Fruit fly (Drosophila melanogaster) whole organism, prepupa: Measurements from ENCODE around the gene Alp11.

ENCODE experiments used
- CG10669 ChIP-seq: fragments of 200-800 bp; sonication (Bioruptor generic); optimal IDR thresholded peaks from 3 replicates; lab custom pipeline; 2018; ENCODE audit warnings: missing biosample characterization, mild to moderate bottlenecking, missing genetic modification characterization, moderate library complexity
- CG11294 ChIP-seq: fragments of 200-800 bp; sonication (Bioruptor generic); IDR thresholded peaks from 2 replicates; pipeline ENCODE4 v1.3.6; 2022; ENCODE audit warnings: missing biosample characterization, missing genetic modification characterization
- CG11902 ChIP-seq: fragments of 200-800 bp; sonication (Bioruptor generic); optimal IDR thresholded peaks from 3 replicates; lab custom pipeline; 2016; ENCODE audit warnings: missing biosample characterization, missing genetic modification characterization
- CG15336 ChIP-seq: fragments of 200-800 bp; sonication (Bioruptor generic); IDR thresholded peaks from 2 replicates; pipeline ENCODE4 v1.3.6; 2022; ENCODE audit warnings: missing biosample characterization, missing genetic modification characterization
- CG1621 ChIP-seq: fragments of 200-800 bp; sonication (Bioruptor generic); optimal IDR thresholded peaks from 3 replicates; lab custom pipeline; 2018; ENCODE audit warnings: missing biosample characterization, mild to moderate bottlenecking, missing genetic modification characterization
- CG31627 ChIP-seq: fragments of 200-800 bp; sonication (Bioruptor generic); optimal IDR thresholded peaks from 3 replicates; lab custom pipeline; 2016; ENCODE audit warnings: missing biosample characterization, missing genetic modification characterization
- CG34406 ChIP-seq: fragments of 200-800 bp; sonication (Bioruptor generic); optimal IDR thresholded peaks from 3 replicates; lab custom pipeline; 2016; ENCODE audit warnings: missing biosample characterization, missing genetic modification characterization
- CG4318 ChIP-seq: fragments of 200-800 bp; sonication (Bioruptor generic); optimal IDR thresholded peaks from 3 replicates; lab custom pipeline; 2017; ENCODE audit warnings: missing biosample characterization, mild to moderate bottlenecking, missing genetic modification characterization
- CG6163 ChIP-seq: fragments of 200-800 bp; sonication (Bioruptor generic); IDR thresholded peaks from 3 replicates; pipeline ENCODE4 v1.3.6; 2022; ENCODE audit warnings: missing biosample characterization, missing genetic modification characterization
- CG6276 ChIP-seq: fragments of 200-800 bp; sonication (Bioruptor generic); optimal IDR thresholded peaks from 2 replicates; lab custom pipeline; 2017; ENCODE audit warnings: missing biosample characterization, mild to moderate bottlenecking, missing genetic modification characterization
- CG6792 ChIP-seq: fragments of 200-800 bp; sonication (Bioruptor generic); optimal IDR thresholded peaks from 3 replicates; lab custom pipeline; 2016; ENCODE audit warnings: missing biosample characterization, missing genetic modification characterization
- CG6854 ChIP-seq: fragments of 200-800 bp; sonication (Bioruptor generic); optimal IDR thresholded peaks from 2 replicates; lab custom pipeline; 2017; ENCODE audit warnings: missing biosample characterization, mild to moderate bottlenecking, missing genetic modification characterization
- CG7368 ChIP-seq: fragments of 200-800 bp; sonication (Bioruptor generic); optimal IDR thresholded peaks from 3 replicates; lab custom pipeline; 2016; ENCODE audit warnings: missing biosample characterization, missing genetic modification characterization
- CG8319 ChIP-seq: fragments of 200-800 bp; sonication (Bioruptor generic); optimal IDR thresholded peaks from 3 replicates; lab custom pipeline; 2016; ENCODE audit warnings: missing biosample characterization, missing genetic modification characterization
- CG8632 ChIP-seq: fragments of 200-800 bp; sonication (Bioruptor generic); optimal IDR thresholded peaks from 3 replicates; lab custom pipeline; 2016; ENCODE audit warnings: missing biosample characterization, missing genetic modification characterization
- CG9139 ChIP-seq: fragments of 200-800 bp; sonication (Bioruptor generic); optimal IDR thresholded peaks from 3 replicates; lab custom pipeline; 2017; ENCODE audit warnings: missing biosample characterization, mild to moderate bottlenecking, missing genetic modification characterization
- Eip78C ChIP-seq: fragments of 200-800 bp; sonication (Bioruptor generic); peaks from one replicate; lab custom pipeline; 2016; ENCODE audit warnings: missing biosample characterization, missing genetic modification characterization
- Eip93F ChIP-seq: fragments of 200-800 bp; sonication (Bioruptor generic); optimal IDR thresholded peaks from 2 replicates; lab custom pipeline; 2016; ENCODE audit warnings: missing biosample characterization, mild to moderate bottlenecking, missing genetic modification characterization
- Ets96B ChIP-seq: fragments of 200-800 bp; optimal IDR thresholded peaks from 2 replicates; lab custom pipeline; 2019; ENCODE audit warnings: missing biosample characterization, mild to moderate bottlenecking, missing genetic modification characterization, moderate library complexity
- Gug ChIP-seq: fragments of 200-800 bp; sonication (Bioruptor generic); IDR thresholded peaks from 2 replicates; pipeline ENCODE4 v1.3.6; 2022; ENCODE audit warnings: missing biosample characterization, missing genetic modification characterization
- Hr39 ChIP-seq: fragments of 200-800 bp; sonication (Bioruptor generic); optimal IDR thresholded peaks from 2 replicates; lab custom pipeline; 2016; ENCODE audit warnings: missing biosample characterization, missing genetic modification characterization
- Met ChIP-seq: fragments of 200-800 bp; sonication (Bioruptor generic); optimal IDR thresholded peaks from 3 replicates; lab custom pipeline; 2016; ENCODE audit warnings: missing biosample characterization, missing genetic modification characterization
- Smox ChIP-seq: fragments of 200-800 bp; sonication (Bioruptor generic); optimal IDR thresholded peaks from 3 replicates; lab custom pipeline; 2016; ENCODE audit warnings: missing biosample characterization, missing genetic modification characterization
- Sox102F ChIP-seq: fragments of 200-800 bp; sonication (Bioruptor generic); optimal IDR thresholded peaks from 2 replicates; lab custom pipeline; 2016; ENCODE audit warnings: missing biosample characterization, mild to moderate bottlenecking, missing genetic modification characterization
- acj6 ChIP-seq: fragments of 200-800 bp; sonication (Bioruptor generic); optimal IDR thresholded peaks from 3 replicates; lab custom pipeline; 2016; ENCODE audit warnings: missing biosample characterization, missing genetic modification characterization
- cyc ChIP-seq: fragments of 200-800 bp; sonication (Bioruptor generic); optimal IDR thresholded peaks from 3 replicates; lab custom pipeline; 2016; ENCODE audit warnings: missing biosample characterization, missing genetic modification characterization
- dsx ChIP-seq: fragments of 200-800 bp; optimal IDR thresholded peaks from 3 replicates; lab custom pipeline; 2019; ENCODE audit warnings: missing biosample characterization, mild to moderate bottlenecking, missing genetic modification characterization, moderate library complexity; ENCODE audit not compliant: poor library complexity, severe bottlenecking
- eg ChIP-seq: fragments of 200-800 bp; sonication (Bioruptor generic); IDR thresholded peaks from 3 replicates; pipeline ENCODE4 v1.3.6; 2022; ENCODE audit warnings: missing biosample characterization, missing genetic modification characterization
- esn ChIP-seq: fragments of 200-800 bp; sonication (Bioruptor generic); optimal IDR thresholded peaks from 2 replicates; lab custom pipeline; 2016; ENCODE audit warnings: missing biosample characterization, mild to moderate bottlenecking, missing genetic modification characterization, moderate library complexity
- fd59A ChIP-seq: fragments of 200-800 bp; sonication (Bioruptor generic); optimal IDR thresholded peaks from 2 replicates; lab custom pipeline; 2017; ENCODE audit warnings: missing biosample characterization, mild to moderate bottlenecking, missing genetic modification characterization, missing genetic modification reagents
- fd85E ChIP-seq: fragments of 200-800 bp; sonication (Bioruptor generic); optimal IDR thresholded peaks from 3 replicates; lab custom pipeline; 2016; ENCODE audit warnings: missing biosample characterization, missing genetic modification characterization
- lz ChIP-seq: fragments of 200-800 bp; sonication (Bioruptor generic); optimal IDR thresholded peaks from 3 replicates; lab custom pipeline; 2016; ENCODE audit warnings: missing biosample characterization, missing genetic modification characterization
- spab ChIP-seq: fragments of 200-800 bp; sonication (Bioruptor generic); optimal IDR thresholded peaks from 2 replicates; lab custom pipeline; 2017; ENCODE audit warnings: missing biosample characterization, mild to moderate bottlenecking, missing genetic modification characterization, missing genetic modification reagents
- ss ChIP-seq, 2 experiments: fragments of 200-800 bp; sonication (Bioruptor generic); optimal IDR thresholded peaks; 2 replicates in 1 of 2; 3 replicates in 1 of 2; lab custom pipeline; 2017 to 2018; ENCODE audit warnings: mild to moderate bottlenecking in 2 of 2, missing biosample characterization in 2 of 2, missing genetic modification characterization in 2 of 2, moderate library complexity in 1 of 2
- svp ChIP-seq: fragments of 200-800 bp; sonication (Bioruptor generic); peaks from one replicate; lab custom pipeline; 2016; ENCODE audit warnings: missing biosample characterization, missing genetic modification characterization
- topi ChIP-seq: fragments of 200-800 bp; sonication (Bioruptor generic); optimal IDR thresholded peaks from 3 replicates; lab custom pipeline; 2016; ENCODE audit warnings: missing biosample characterization, missing genetic modification characterization
- vri ChIP-seq: fragments of 200-800 bp; sonication (Bioruptor generic); optimal IDR thresholded peaks from 3 replicates; lab custom pipeline; 2016; ENCODE audit warnings: missing biosample characterization, mild to moderate bottlenecking, missing genetic modification characterization

Alp11 gene

DNA sequence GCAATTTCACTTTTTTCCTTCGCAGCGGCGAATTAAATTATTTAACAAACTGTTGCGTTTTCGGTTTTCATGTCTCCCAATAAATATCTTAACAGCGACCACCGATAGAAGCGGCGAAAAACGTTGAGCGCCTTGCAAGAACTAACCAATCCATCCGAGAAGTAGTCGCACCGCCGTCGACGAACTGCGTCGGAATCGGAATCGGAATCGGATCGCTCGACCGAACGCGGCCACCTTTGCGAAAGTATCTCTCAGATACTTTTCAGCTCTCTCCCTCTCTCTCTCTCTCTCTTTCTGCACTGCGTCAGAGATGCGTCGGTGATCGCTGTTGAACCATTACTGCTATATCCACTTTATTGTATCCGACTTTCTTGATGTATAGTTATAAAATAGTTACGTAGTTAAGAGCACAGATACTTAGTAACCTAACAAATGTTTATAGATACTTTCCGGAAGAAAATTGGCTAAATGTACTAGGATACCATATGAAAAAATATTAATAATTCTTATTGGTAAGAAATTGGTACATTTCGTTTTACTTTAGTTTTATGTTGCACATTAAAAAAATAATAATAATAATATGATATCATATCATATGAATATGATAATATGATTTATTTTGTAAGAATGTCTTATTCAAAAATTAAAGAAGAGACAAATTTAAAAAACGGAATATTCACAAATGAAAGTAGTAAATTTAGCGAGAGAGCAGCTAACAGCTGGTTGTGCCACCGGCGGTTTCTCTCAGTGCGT, 6.1 kb downstream of the Alp11 start, which contains the start of gene Chsy (continued):
- TF ChIP-seq CG4318: peak; percentile 0
- TF ChIP-seq cyc (GFP tag; lab: Kevin White, UChicago): no peak
- no peak for TF ChIP-seq topi (GFP tag; lab: Kevin White, UChicago)
- no peak for TF ChIP-seq lz (GFP tag; lab: Kevin White, UChicago)
- no peak for TF ChIP-seq spab (GFP tag; lab: Kevin White, UChicago)
- no peak for TF ChIP-seq CG31627
- no peak for TF ChIP-seq CG9139 (GFP tag; lab: Kevin White, UChicago)
- peak; percentile 86 for TF ChIP-seq svp
- TF ChIP-seq Smox (GFP tag; lab: Kevin White, UChicago): no peak
- 0 out of 3 replicates have a peak, but pooled peaks have one; percentile 23 for TF ChIP-seq eg (GFP tag; lab: Robert Waterston, UW)
- TF ChIP-seq CG8632 (GFP tag; lab: Kevin White, UChicago): peak; percentile 34
- TF ChIP-seq vri (GFP tag; lab: Kevin White, UChicago): peak; percentile 40
- TF ChIP-seq Met (GFP tag; lab: Kevin White, UChicago): no peak
- no peak for TF ChIP-seq Eip93F (GFP tag; lab: Kevin White, UChicago)
- TF ChIP-seq CG6163 (GFP tag; lab: Robert Waterston, UW): peak; percentile 55
- peak; percentile 66 for TF ChIP-seq Eip78C
- no peak for TF ChIP-seq CG7368
- TF ChIP-seq Sox102F (GFP tag; lab: Kevin White, UChicago): no peak
- TF ChIP-seq CG10669: no peak
- no peak for TF ChIP-seq ss (GFP tag; optimal IDR thresholded peaks at IDR 0.05; lab: Kevin White, UChicago)
- TF ChIP-seq CG8319 (GFP tag; lab: Kevin White, UChicago): no peak
- no peak for TF ChIP-seq CG6276 (GFP tag; lab: Kevin White, UChicago)
- TF ChIP-seq CG6854 (GFP tag; lab: Kevin White, UChicago): no peak
- no peak for TF ChIP-seq esn
- TF ChIP-seq fd59A (GFP tag; lab: Kevin White, UChicago): no peak
- TF ChIP-seq dsx (GFP tag; lab: Kevin White, UChicago): no peak
- TF ChIP-seq acj6 (GFP tag; lab: Kevin White, UChicago): peak; percentile 24
- TF ChIP-seq CG11294 (GFP tag; lab: Robert Waterston, UW): no peak
- TF ChIP-seq CG6792 (GFP tag; lab: Kevin White, UChicago): no peak
- TF ChIP-seq Gug (GFP tag; lab: Robert Waterston, UW): 0 out of 2 replicates have a peak, but pooled peaks have one; percentile 11
- TF ChIP-seq fd85E (GFP tag; lab: Kevin White, UChicago): no peak
- TF ChIP-seq CG15336: peak; percentile 7; the same call in 1 of the 2 replicates
- TF ChIP-seq Hr39 (GFP tag; lab: Kevin White, UChicago): no peak
- no peak for TF ChIP-seq Ets96B
- TF ChIP-seq CG11902 (GFP tag; lab: Kevin White, UChicago): no peak

dm6 chrX:15594230-15594857, 6.8 kb downstream of the Alp11 start:
- TF ChIP-seq lz (GFP tag; lab: Kevin White, UChicago) (peak; percentile 19), Hr39 (GFP tag; lab: Kevin White, UChicago) (peak; percentile 55), Met (GFP tag; lab: Kevin White, UChicago) (peak; percentile 19), svp (peak; percentile 38), CG1621 (no peak), CG31627 (peak; percentile 49), Smox (GFP tag; lab: Kevin White, UChicago) (peak; percentile 13), cyc (GFP tag; lab: Kevin White, UChicago) (peak; percentile 41), Eip78C (peak; percentile 53), ss (GFP tag; optimal IDR thresholded peaks at IDR 0.05; lab: Kevin White, UChicago) (peak in 1 of 2 experiments; percentile 6), CG34406 (GFP tag; lab: Kevin White, UChicago) (no peak), Gug (GFP tag; lab: Robert Waterston, UW) (no peak), CG6163 (GFP tag; lab: Robert Waterston, UW) (0 out of 3 replicates have a peak, but pooled peaks have one; percentile 12)
